Worm (Caenorhabditis elegans) whole organism, L4/young adult: ENCODE results near the gene F01E11.3.

Source experiments
- W03F9.2 ChIP-seq: fragments of 150-350 bp; optimal IDR thresholded peaks from 2 replicates; lab custom pipeline; 2014; ENCODE audit warnings: missing biosample characterization, missing genetic modification characterization
- dao-5 ChIP-seq: sonication (generic microtip); optimal IDR thresholded peaks from 2 replicates; lab custom pipeline; 2016; ENCODE audit warnings: missing genotype, missing genetic modification characterization, moderate library complexity, missing compliant biosample characterization
- him-1 ChIP-seq: sonication (generic microtip); optimal IDR thresholded peaks from 2 replicates; lab custom pipeline; 2016; ENCODE audit warnings: missing genotype, missing genetic modification reagents, missing genetic modification characterization, missing compliant biosample characterization

ce11 chrX:6959534-6959933, 7.6 kb upstream of the F01E11.3 start:
- TF ChIP-seq him-1 (no peak), dao-5 (tag; lab: Kevin White, UChicago) (no peak), W03F9.2 (no peak)
